Worm (Caenorhabditis elegans): ENCODE data around the gene nhr-42.

DNA sequence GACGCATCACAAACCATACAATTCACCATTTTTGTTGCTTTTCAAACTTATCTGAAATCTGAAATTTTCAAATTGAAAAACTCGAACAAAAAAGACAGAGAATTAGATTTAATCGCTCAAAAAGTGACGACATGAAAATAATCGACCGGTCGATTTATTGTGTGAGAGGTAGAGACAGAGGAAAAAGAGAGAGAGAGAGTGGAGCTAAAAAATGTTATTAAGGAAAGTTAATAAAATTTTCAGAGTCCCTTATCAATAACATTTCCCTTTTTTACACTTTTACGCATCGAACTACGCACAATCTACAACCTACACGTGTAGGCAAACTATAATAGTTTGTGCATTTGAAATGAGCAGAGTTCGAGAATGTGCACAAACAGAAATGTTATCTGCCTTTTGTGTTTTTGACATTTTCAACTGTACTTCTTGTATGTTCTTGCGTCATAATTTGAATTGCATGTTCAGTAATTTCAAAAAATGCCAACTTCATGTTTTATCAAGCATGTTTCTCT lies 1.5 kb upstream of the nhr-42 start, which contains the start of gene nhr-107:
- TF ChIP-seq dao-5 (tag; optimal IDR thresholded peaks at IDR 0.05) (no peak), him-1 (tag; optimal IDR thresholded peaks at IDR 0.05) (no peak)

Data from whole organism, L4/young adult.